Fruit fly (Drosophila melanogaster): Measurements from ENCODE around the gene fok.

fok gene

DNA sequence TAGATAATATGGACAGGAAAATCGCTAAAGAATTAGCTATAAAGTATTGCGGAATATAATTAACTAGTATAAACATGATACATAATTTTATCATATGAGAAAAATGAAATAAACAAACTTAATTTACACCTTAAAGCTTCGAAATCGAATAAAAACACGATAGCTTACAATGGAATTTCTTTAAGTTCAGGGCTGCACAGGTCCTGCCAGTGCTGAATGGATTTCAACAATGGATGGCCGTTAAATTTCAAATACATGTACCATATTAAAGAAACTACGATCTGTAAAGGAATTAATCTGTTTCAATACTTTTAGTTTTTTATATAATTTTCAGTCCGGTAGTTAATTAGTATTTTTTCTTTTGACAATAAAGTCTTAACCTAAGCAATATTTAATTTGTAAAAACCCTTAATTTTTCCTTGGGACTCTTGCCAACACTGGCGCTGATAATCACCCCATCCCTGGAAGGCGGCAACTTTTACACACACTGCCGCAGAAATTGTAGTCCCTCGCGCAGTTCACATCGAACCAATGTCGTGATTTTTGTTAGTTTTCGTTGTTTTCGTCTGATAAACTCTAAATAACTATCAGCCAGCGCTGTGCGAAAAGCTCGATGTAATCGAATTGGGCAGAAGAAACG lies 23.7 kb downstream of the fok start, which contains the start of the genes barr and lok (continued):
- peak; percentile 58 for TF ChIP-seq Sox15 (GFP tag; optimal IDR thresholded peaks at IDR 0.05)
- peak; percentile 41 for TF ChIP-seq CG3919 (GFP tag; optimal IDR thresholded peaks at IDR 0.05)
- no peak for TF ChIP-seq fd85E (GFP tag; optimal IDR thresholded peaks at IDR 0.05)
- TF ChIP-seq achi (GFP tag; optimal IDR thresholded peaks at IDR 0.05), result peak; percentile 49
- peak; percentile 1 for TF ChIP-seq CG11762 (GFP tag; optimal IDR thresholded peaks at IDR 0.05; ENCODE audit: insufficient read depth)
- TF ChIP-seq topi (GFP tag; optimal IDR thresholded peaks at IDR 0.05), result peak; percentile 47
- no peak for TF ChIP-seq vri (GFP tag; optimal IDR thresholded peaks at IDR 0.05)
- TF ChIP-seq Hr38 (GFP tag; optimal IDR thresholded peaks at IDR 0.05), result no peak
- peak; percentile 60 for TF ChIP-seq Sox14 (GFP tag; optimal IDR thresholded peaks at IDR 0.05)
- TF ChIP-seq Smox (GFP tag; optimal IDR thresholded peaks at IDR 0.05), result peak; percentile 53
- no peak for TF ChIP-seq ss (GFP tag; optimal IDR thresholded peaks at IDR 0.05)

DNA sequence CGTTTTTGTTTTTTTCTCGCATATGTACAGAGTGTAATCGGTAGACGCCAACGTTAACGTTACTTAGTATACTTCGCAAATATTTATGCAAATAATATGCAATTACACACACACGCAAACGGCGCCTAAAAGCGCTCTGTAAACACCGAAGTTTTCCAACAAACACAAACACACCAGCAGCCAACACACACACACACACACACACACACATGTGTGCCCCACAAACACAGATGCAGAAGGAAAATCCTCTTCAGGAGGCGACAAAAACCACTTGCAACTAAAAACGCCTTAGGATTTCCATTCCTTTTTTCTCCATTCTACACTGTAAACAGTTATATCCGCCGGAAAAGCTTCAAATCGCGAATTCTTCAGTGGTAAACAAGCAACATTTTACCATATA lies 27.5 kb downstream of the fok start:
- TF ChIP-seq CG32006 (GFP tag; optimal IDR thresholded peaks at IDR 0.05) (no peak), CG10631 (GFP tag; optimal IDR thresholded peaks at IDR 0.05) (peak; percentile 9), Blimp-1 (GFP tag; optimal IDR thresholded peaks at IDR 0.05) (no peak), Gug (GFP tag; IDR thresholded peaks at IDR 0.05) (0 out of 2 replicates have a peak, but pooled peaks have one; percentile 15), spab (GFP tag; optimal IDR thresholded peaks at IDR 0.05) (no peak), CG6808 (GFP tag; optimal IDR thresholded peaks at IDR 0.05) (no peak)

DNA sequence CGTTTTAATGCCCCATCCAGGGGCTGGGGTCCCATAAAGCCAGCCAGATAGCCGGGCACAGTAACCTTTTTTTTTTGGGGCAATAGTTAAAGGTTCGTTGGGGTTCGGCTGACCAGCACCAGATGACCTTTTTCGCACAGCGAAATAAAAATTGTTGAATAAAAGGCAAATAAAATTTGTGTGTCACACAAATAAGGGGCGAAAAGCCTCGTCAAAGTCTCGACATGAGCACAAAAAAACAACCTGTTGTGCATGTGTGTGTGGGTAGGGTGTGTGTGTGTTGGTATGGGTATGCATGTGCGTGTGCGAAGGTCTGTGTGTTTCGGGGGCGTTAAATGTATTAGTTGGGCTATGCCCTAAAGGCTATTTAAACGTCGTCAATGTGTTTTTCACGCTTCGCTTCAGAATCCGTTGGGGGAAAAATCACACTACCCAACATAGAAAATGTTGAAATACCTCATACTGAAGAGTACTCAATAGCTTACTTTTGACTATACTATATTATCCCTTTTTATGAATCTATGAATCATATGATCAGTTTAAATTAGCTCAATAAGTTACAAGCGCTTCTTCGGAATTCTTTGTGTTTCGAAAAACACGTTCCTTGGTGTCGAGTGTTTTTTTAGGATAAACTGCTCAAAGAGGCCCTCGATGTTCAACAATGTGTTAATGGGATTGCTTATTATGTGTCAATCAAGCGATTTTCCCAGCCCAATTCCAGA lies 33.5 kb downstream of the fok start:
- TF ChIP-seq Hr4 (GFP tag; optimal IDR thresholded peaks at IDR 0.05) (no peak), topi (GFP tag; optimal IDR thresholded peaks at IDR 0.05) (no peak)
